Worm (Caenorhabditis elegans) whole organism, late embryonic: Measurements from ENCODE around the gene T23B12.5.
"Not testable (repeated sequence)": the region's sequence is repeated elsewhere in the genome, so short reads cannot be mapped to it uniquely, and the experiment has no call there.

ENCODE experiments used
- F13H6.1 ChIP-seq: sonication (generic microtip); optimal IDR thresholded peaks from 2 replicates; lab custom pipeline; 2016; ENCODE audit warnings: missing genetic modification characterization, missing compliant biosample characterization
- K02D7.2 ChIP-seq: sonication (generic microtip); optimal IDR thresholded peaks from 2 replicates; lab custom pipeline; 2017; ENCODE audit warnings: mild to moderate bottlenecking, missing genetic modification characterization, missing compliant biosample characterization
- Y22D7AL.16 ChIP-seq: sonication (generic microtip); optimal IDR thresholded peaks from 2 replicates; lab custom pipeline; 2016; ENCODE audit warnings: missing genetic modification characterization, missing compliant biosample characterization
- ahr-1 ChIP-seq: sonication (generic microtip); optimal IDR thresholded peaks from 2 replicates; lab custom pipeline; 2016; ENCODE audit warnings: missing genetic modification characterization, missing compliant biosample characterization
- ceh-14 ChIP-seq: sonication (generic microtip); optimal IDR thresholded peaks from 2 replicates; lab custom pipeline; 2016; ENCODE audit warnings: missing genotype, missing genetic modification characterization, missing compliant biosample characterization
- ceh-19 ChIP-seq: fragments of 200-800 bp; sonication (Bioruptor generic); optimal IDR thresholded peaks from 2 replicates; lab custom pipeline; 2018; ENCODE audit warnings: mild to moderate bottlenecking, missing genetic modification characterization, missing compliant biosample characterization
- ceh-22 ChIP-seq: sonication (generic microtip); optimal IDR thresholded peaks from 2 replicates; lab custom pipeline; 2017; ENCODE audit warnings: missing biosample characterization, missing genetic modification characterization
- ceh-24 ChIP-seq: sonication (generic microtip); optimal IDR thresholded peaks from 2 replicates; lab custom pipeline; 2016; ENCODE audit warnings: mild to moderate bottlenecking, missing genetic modification characterization, missing compliant biosample characterization
- ceh-30 ChIP-seq: fragments of 150-350 bp; optimal IDR thresholded peaks from 2 replicates; lab custom pipeline; 2014; ENCODE audit warnings: missing biosample characterization, missing genetic modification characterization
- ceh-31 ChIP-seq: sonication (generic microtip); optimal IDR thresholded peaks from 2 replicates; lab custom pipeline; 2016; ENCODE audit warnings: missing genetic modification characterization, missing compliant biosample characterization
- ceh-34 ChIP-seq: sonication (generic microtip); optimal IDR thresholded peaks from 2 replicates; lab custom pipeline; 2016; ENCODE audit warnings: mild to moderate bottlenecking, missing genetic modification characterization, missing compliant biosample characterization
- ceh-45 ChIP-seq: fragments of 200-800 bp; sonication (Bioruptor generic); IDR thresholded peaks from 2 replicates; pipeline ENCODE4 v1.3.6; 2022; ENCODE audit warnings: missing genetic modification reagents, missing genetic modification characterization, missing compliant biosample characterization
- ceh-48 ChIP-seq: sonication (generic microtip); optimal IDR thresholded peaks from 2 replicates; lab custom pipeline; 2016; ENCODE audit warnings: missing genetic modification characterization, inconsistent platforms, missing compliant biosample characterization
- ceh-6 ChIP-seq: fragments of 200-800 bp; sonication (Bioruptor generic); optimal IDR thresholded peaks from 2 replicates; lab custom pipeline; 2018; ENCODE audit warnings: mild to moderate bottlenecking, missing genetic modification characterization, missing compliant biosample characterization
- che-1 ChIP-seq: sonication (generic microtip); optimal IDR thresholded peaks from 2 replicates; lab custom pipeline; 2016; ENCODE audit warnings: mild to moderate bottlenecking, missing genetic modification characterization, missing compliant biosample characterization
- elt-2 ChIP-seq: sonication (generic microtip); optimal IDR thresholded peaks from 2 replicates; lab custom pipeline; 2016; ENCODE audit warnings: missing genetic modification reagents, missing genetic modification characterization, missing compliant biosample characterization
- fkh-10 ChIP-seq: fragments of 150-350 bp; optimal IDR thresholded peaks from 2 replicates; lab custom pipeline; 2014; ENCODE audit warnings: missing biosample characterization, missing genetic modification reagents, missing genetic modification characterization
- fkh-6 ChIP-seq: sonication (generic microtip); optimal IDR thresholded peaks from 2 replicates; lab custom pipeline; 2016; ENCODE audit warnings: missing genetic modification characterization, missing compliant biosample characterization
- gmeb-2 ChIP-seq: sonication (generic microtip); optimal IDR thresholded peaks from 2 replicates; lab custom pipeline; 2016; ENCODE audit warnings: missing genetic modification characterization, inconsistent platforms, missing compliant biosample characterization
- hlh-15 ChIP-seq: sonication (generic microtip); optimal IDR thresholded peaks from 2 replicates; lab custom pipeline; 2016; ENCODE audit warnings: missing genetic modification characterization, missing compliant biosample characterization
- odd-2 ChIP-seq: sonication (generic microtip); optimal IDR thresholded peaks from 2 replicates; lab custom pipeline; 2017; ENCODE audit warnings: antibody characterized with exemption, mild to moderate bottlenecking, missing genetic modification characterization, missing compliant biosample characterization
- pat-9 ChIP-seq: fragments of 200-800 bp; sonication (Bioruptor generic); optimal IDR thresholded peaks from 2 replicates; lab custom pipeline; 2018; ENCODE audit warnings: mild to moderate bottlenecking, missing genetic modification characterization, moderate library complexity, missing compliant biosample characterization
- pros-1 ChIP-seq: fragments of 150-350 bp; optimal IDR thresholded peaks from 2 replicates; lab custom pipeline; 2014; ENCODE audit warnings: missing biosample characterization, missing genetic modification reagents, missing genetic modification characterization
- ref-2 ChIP-seq: sonication (generic microtip); optimal IDR thresholded peaks from 2 replicates; lab custom pipeline; 2016; ENCODE audit warnings: missing genetic modification characterization, missing compliant biosample characterization
- tbx-7 ChIP-seq: sonication (generic microtip); optimal IDR thresholded peaks from 2 replicates; lab custom pipeline; 2016; ENCODE audit warnings: missing genotype, missing genetic modification characterization, missing compliant biosample characterization
- ttx-3 ChIP-seq: sonication (generic microtip); optimal IDR thresholded peaks from 2 replicates; lab custom pipeline; 2016; ENCODE audit warnings: missing genetic modification reagents, missing genetic modification characterization, missing compliant biosample characterization
- unc-3 ChIP-seq, 2 experiments: fragments of 200-800 bp in 1 of 2; sonication (Bioruptor generic) in 1 of 2; sonication (generic microtip) in 1 of 2; conservative IDR thresholded peaks in 1 of 2; optimal IDR thresholded peaks in 1 of 2; 2 replicates each; pipeline versions ENCODE4 v1.3.6 to Lab custom; 2016 to 2022; ENCODE audit warnings: missing compliant biosample characterization in 2 of 2, missing genetic modification characterization in 2 of 2, missing genetic modification reagents in 1 of 2
- unc-42 ChIP-seq: sonication (generic microtip); optimal IDR thresholded peaks from 2 replicates; lab custom pipeline; 2016; ENCODE audit warnings: missing genotype, missing genetic modification characterization, missing compliant biosample characterization
- unc-55 ChIP-seq: sonication (generic microtip); optimal IDR thresholded peaks from 2 replicates; lab custom pipeline; 2017; ENCODE audit warnings: missing biosample characterization, missing genetic modification reagents, missing genetic modification characterization

The T23B12.5 gene

ce11 chrV:8444357-8444856 is 3.4 kb downstream of the T23B12.5 start, which contains the start of gene lmd-3:
Gene lmd-3 (minus strand): TSS chrV:8444806.
- TF ChIP-seq fkh-6 (tag; lab: Kevin White, UChicago) (no peak), unc-3 (GFP tag; conservative IDR thresholded peaks at IDR 0.05; lab: Robert Waterston, UW) (no peak), unc-3 (tag; optimal IDR thresholded peaks at IDR 0.05; lab: Kevin White, UChicago) (no peak), tbx-7 (tag; lab: Kevin White, UChicago) (no peak), F13H6.1 (tag; lab: Kevin White, UChicago) (no peak), ahr-1 (tag; lab: Kevin White, UChicago) (no peak), ceh-24 (tag; lab: Kevin White, UChicago) (no peak), ceh-34 (tag; lab: Kevin White, UChicago) (no peak), fkh-10 (GFP tag; lab: Kevin White, UChicago) (no peak), ceh-22 (no peak), odd-2 (tag; lab: Kevin White, UChicago) (no peak), unc-55 (no peak), K02D7.2 (tag; lab: Kevin White, UChicago) (no peak), ttx-3 (tag; lab: Kevin White, UChicago) (no peak), ceh-14 (tag; lab: Kevin White, UChicago) (no peak), hlh-15 (no peak), ceh-48 (tag; lab: Kevin White, UChicago) (no peak)

DNA sequence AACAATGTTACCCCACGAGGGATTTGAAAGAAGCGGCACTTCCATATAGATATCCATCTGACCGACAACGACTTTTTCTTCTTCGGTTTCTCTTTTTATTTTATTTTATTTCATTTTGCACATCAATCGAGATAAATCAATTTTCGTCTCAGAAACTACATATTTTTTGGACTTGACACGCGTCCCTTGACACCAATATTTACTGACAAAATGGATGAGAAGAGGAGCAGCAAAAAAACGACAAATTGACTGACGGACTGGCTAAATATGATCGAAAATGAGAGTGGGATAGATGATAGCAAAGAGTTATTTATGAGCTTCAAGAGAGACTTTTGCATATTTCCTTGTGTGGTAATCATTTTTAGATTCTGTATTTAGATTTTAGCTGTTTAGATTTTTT is 10.5 kb downstream of the T23B12.5 start:
- no peak for TF ChIP-seq ref-2 (tag; lab: Kevin White, UChicago)
- no peak for TF ChIP-seq Y22D7AL.16 (tag; lab: Kevin White, UChicago)
- TF ChIP-seq gmeb-2 (tag; lab: Kevin White, UChicago) = no peak
- TF ChIP-seq hlh-15 = no peak
- TF ChIP-seq ceh-19 (GFP tag; lab: Kevin White, UChicago) = no peak
- TF ChIP-seq elt-2 (tag; lab: Kevin White, UChicago) = no peak
- TF ChIP-seq pros-1 (tag; lab: Kevin White, UChicago) = no peak
- TF ChIP-seq odd-2 (tag; lab: Kevin White, UChicago) = no peak
- TF ChIP-seq ceh-14 (tag; lab: Kevin White, UChicago) = no peak

DNA sequence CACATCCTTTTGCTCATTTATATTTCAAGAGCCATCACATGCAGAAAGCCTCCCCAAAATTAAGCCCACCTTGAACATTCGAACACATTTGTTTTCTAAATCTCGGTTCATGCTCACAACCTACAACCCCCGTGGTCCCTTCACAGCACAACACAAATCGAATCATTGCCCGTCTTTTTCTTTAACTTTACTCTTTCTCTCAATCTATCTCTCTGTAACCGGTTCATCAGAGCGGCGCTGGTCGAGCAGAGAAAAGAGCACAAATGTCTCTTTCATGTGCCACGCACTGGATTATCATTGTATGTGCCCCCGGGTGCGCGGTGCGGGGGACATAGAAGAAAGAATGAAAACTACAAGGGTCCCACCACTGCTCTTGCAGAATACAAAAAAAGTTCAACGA is 12.5 kb downstream of the T23B12.5 start:
- peak; percentile 79 for TF ChIP-seq unc-42
- no peak for TF ChIP-seq ceh-24 (tag; lab: Kevin White, UChicago)

ce11 chrV:8434400-8434827 is 13.4 kb downstream of the T23B12.5 start:
- TF ChIP-seq ceh-6 (no peak), elt-2 (tag; lab: Kevin White, UChicago) (peak; percentile 31)
- TF ChIP-seq, all 69 proteins: peak for 1

- TF ChIP-seq ceh-45 = 0 out of 2 replicates have a peak, but pooled peaks have one; percentile 18
- TF ChIP-seq unc-3 (GFP tag; conservative IDR thresholded peaks at IDR 0.05; lab: Robert Waterston, UW) = peak; percentile 50
- not testable (repeated sequence) for TF ChIP-seq unc-3 (tag; optimal IDR thresholded peaks at IDR 0.05; lab: Kevin White, UChicago)
These were observed 16.5 kb downstream of the T23B12.5 start for ce11 chrV:8431295-8431694.

- no peak for TF ChIP-seq ceh-6
- peak; percentile 14 for TF ChIP-seq pros-1 (tag; lab: Kevin White, UChicago)
- peak; percentile 28 for TF ChIP-seq unc-55
- no peak for TF ChIP-seq che-1
- TF ChIP-seq pat-9 = no peak
- TF ChIP-seq ceh-30 (tag; lab: Kevin White, UChicago) = no peak
- TF ChIP-seq ceh-31 = peak; percentile 21
- peak; percentile 56 for TF ChIP-seq unc-42
These were observed 19.0 kb downstream of the T23B12.5 start for ce11 chrV:8428585-8429414.
